Fruit fly (Drosophila melanogaster): Measurements from ENCODE around the gene Gtpx.

Gtpx gene

dm6 chr3L:3319992-3320732 is 5.9 kb upstream of the Gtpx start (continued):
- TF ChIP-seq Scr (GFP tag; IDR thresholded peaks at IDR 0.05; ENCODE audit: partially characterized antibody), result no peak
- peak; percentile 43; the same call in 1 of the 2 replicates for TF ChIP-seq Atf6 (GFP tag; IDR thresholded peaks at IDR 0.05)
- TF ChIP-seq CG11093 (GFP tag; IDR thresholded peaks at IDR 0.05), result no peak
- no peak for TF ChIP-seq Blimp-1 (GFP tag; optimal IDR thresholded peaks at IDR 0.05)
- no peak for TF ChIP-seq CG15073 (GFP tag; optimal IDR thresholded peaks at IDR 0.05)
- TF ChIP-seq croc (GFP tag; conservative IDR thresholded peaks at IDR 0.05), result no peak
- TF ChIP-seq row (GFP tag; IDR thresholded peaks at IDR 0.05), result peak; percentile 78
- TF ChIP-seq Nf-YC (tag; optimal IDR thresholded peaks at IDR 0.05), result no peak
- TF ChIP-seq zen (tag; optimal IDR thresholded peaks at IDR 0.05), result no peak
- TF ChIP-seq Dp (GFP tag; optimal IDR thresholded peaks at IDR 0.05), result no peak
- no peak for TF ChIP-seq GATAe (GFP tag; conservative IDR thresholded peaks at IDR 0.05)
- TF ChIP-seq Dfd (GFP tag; optimal IDR thresholded peaks at IDR 0.05), result no peak
- no peak for TF ChIP-seq CG4730 (GFP tag; IDR thresholded peaks at IDR 0.05)
- no peak for TF ChIP-seq CG8089 (GFP tag; optimal IDR thresholded peaks at IDR 0.05)
- TF ChIP-seq Doc3 (GFP tag; IDR thresholded peaks at IDR 0.05; ENCODE audit: partially characterized antibody), result no peak
- no peak for TF ChIP-seq Lhr (GFP tag; optimal IDR thresholded peaks at IDR 0.05)
- no peak for TF ChIP-seq Atf-2 (GFP tag; optimal IDR thresholded peaks at IDR 0.05)
- peak; percentile 58 for TF ChIP-seq cwo (GFP tag; optimal IDR thresholded peaks at IDR 0.05)
- no peak for TF ChIP-seq ham (GFP tag; IDR thresholded peaks at IDR 0.05)
- TF ChIP-seq NFAT (GFP tag; IDR thresholded peaks at IDR 0.05), result 0 out of 2 replicates have a peak, but pooled peaks have one; percentile 30
- TF ChIP-seq HmgZ (tag; optimal IDR thresholded peaks at IDR 0.05), result no peak
- TF ChIP-seq CG4282 (GFP tag; optimal IDR thresholded peaks at IDR 0.05), result peak; percentile 43
- no peak for TF ChIP-seq CG13624 (GFP tag; optimal IDR thresholded peaks at IDR 0.05)
- no peak for TF ChIP-seq bab2 (GFP tag; optimal IDR thresholded peaks at IDR 0.05)
- peak; percentile 44 for TF ChIP-seq Ets65A (GFP tag)
- TF ChIP-seq CG17829 (tag; optimal IDR thresholded peaks at IDR 0.05), result no peak
- TF ChIP-seq BEAF-32 (GFP tag; optimal IDR thresholded peaks at IDR 0.05), result no peak
- TF ChIP-seq CG4328 (GFP tag; optimal IDR thresholded peaks at IDR 0.05), result no peak
- TF ChIP-seq ci (GFP tag; IDR thresholded peaks at IDR 0.05), result no peak
- no peak for TF ChIP-seq corto (GFP tag; optimal IDR thresholded peaks at IDR 0.05)
- TF ChIP-seq PHDP (tag; optimal IDR thresholded peaks at IDR 0.05), result peak; percentile 26
- TF ChIP-seq Bteb2 (GFP tag; optimal IDR thresholded peaks at IDR 0.05), result no peak
- TF ChIP-seq Dek (tag; optimal IDR thresholded peaks at IDR 0.05), result no peak
- TF ChIP-seq ranshi (GFP tag; IDR thresholded peaks at IDR 0.05), result no peak
- no peak for TF ChIP-seq Doc2 (GFP tag; IDR thresholded peaks at IDR 0.05)
- no peak for TF ChIP-seq NC2β (GFP tag; optimal IDR thresholded peaks at IDR 0.05)
- TF ChIP-seq CG17912 (GFP tag; optimal IDR thresholded peaks at IDR 0.05), result no peak
- no peak for TF ChIP-seq CG3847 (GFP tag; IDR thresholded peaks at IDR 0.05)
- peak; percentile 75 for TF ChIP-seq sens (GFP tag)
- TF ChIP-seq cad (GFP tag; optimal IDR thresholded peaks at IDR 0.05), result no peak
- TF ChIP-seq Dll (GFP tag; IDR thresholded peaks at IDR 0.05; ENCODE audit: partially characterized antibody), result no peak
- no peak for TF ChIP-seq CG7271 (tag; optimal IDR thresholded peaks at IDR 0.05)
- peak; percentile 43 for TF ChIP-seq Xbp1 (GFP tag; optimal IDR thresholded peaks at IDR 0.05)
- TF ChIP-seq tin (GFP tag; optimal IDR thresholded peaks at IDR 0.05), result no peak
- TF ChIP-seq Gsc (GFP tag; IDR thresholded peaks at IDR 0.05), result no peak
- no peak for TF ChIP-seq kay (GFP tag; optimal IDR thresholded peaks at IDR 0.05)
- peak; percentile 43; the same call in 1 of the 2 replicates for TF ChIP-seq CG14441 (GFP tag; IDR thresholded peaks at IDR 0.05)
- TF ChIP-seq ERR (GFP tag; optimal IDR thresholded peaks at IDR 0.05), result peak; percentile 57
- no peak for TF ChIP-seq ewg (GFP tag; optimal IDR thresholded peaks at IDR 0.05)
- TF ChIP-seq da (GFP tag; optimal IDR thresholded peaks at IDR 0.05), result no peak
- no peak for TF ChIP-seq pb (GFP tag; optimal IDR thresholded peaks at IDR 0.05)
